Worm (Caenorhabditis elegans): ENCODE measurements around the gene Y48A6C.8.

The Y48A6C.8 gene

ce11 chrIII:11110756-11111155 lies 16.7 kb downstream of the Y48A6C.8 start (continued):
- no peak for TF ChIP-seq ceh-6 (GFP tag; optimal IDR thresholded peaks at IDR 0.05)
- no peak for TF ChIP-seq lin-11 (tag; optimal IDR thresholded peaks at IDR 0.05)
- TF ChIP-seq pha-4 (tag; optimal IDR thresholded peaks at IDR 0.05), result no peak
- no peak for TF ChIP-seq ceh-2 (tag; optimal IDR thresholded peaks at IDR 0.05)
- TF ChIP-seq sox-4 (tag; optimal IDR thresholded peaks at IDR 0.05), result no peak
- TF ChIP-seq ahr-1 (tag; optimal IDR thresholded peaks at IDR 0.05), result no peak
- no peak for TF ChIP-seq unc-3 (GFP tag; conservative IDR thresholded peaks at IDR 0.05)
- TF ChIP-seq unc-3 (tag; optimal IDR thresholded peaks at IDR 0.05), result no peak
- TF ChIP-seq Y22D7AL.16 (tag; optimal IDR thresholded peaks at IDR 0.05), result no peak
- TF ChIP-seq ttx-3 (tag; optimal IDR thresholded peaks at IDR 0.05), result no peak
- no peak for TF ChIP-seq ceh-9 (tag; optimal IDR thresholded peaks at IDR 0.05)
- no peak for TF ChIP-seq ceh-24 (tag; optimal IDR thresholded peaks at IDR 0.05)
- no peak for TF ChIP-seq pag-3 (tag; optimal IDR thresholded peaks at IDR 0.05; ENCODE audit: borderline replicate concordance)
- no peak for TF ChIP-seq pax-1 (tag; optimal IDR thresholded peaks at IDR 0.05)
- no peak for TF ChIP-seq npax-4 (tag; optimal IDR thresholded peaks at IDR 0.05)
- no peak for TF ChIP-seq madf-2 (tag; optimal IDR thresholded peaks at IDR 0.05)
- no peak for TF ChIP-seq hlh-13 (GFP tag; optimal IDR thresholded peaks at IDR 0.05)
- TF ChIP-seq lim-6 (tag; optimal IDR thresholded peaks at IDR 0.05), result no peak
- TF ChIP-seq C38D4.7 (GFP tag; optimal IDR thresholded peaks at IDR 0.05), result no peak
- no peak for TF ChIP-seq ama-1 (optimal IDR thresholded peaks at IDR 0.05)
- TF ChIP-seq eyg-1 (tag; optimal IDR thresholded peaks at IDR 0.05), result no peak
- TF ChIP-seq ceh-30 (tag; optimal IDR thresholded peaks at IDR 0.05), result no peak
- TF ChIP-seq ceh-34 (tag; optimal IDR thresholded peaks at IDR 0.05), result peak; percentile 9
- no peak for TF ChIP-seq mec-3 (tag; optimal IDR thresholded peaks at IDR 0.05; ENCODE audit: borderline replicate concordance)
- no peak for TF ChIP-seq fkh-6 (tag; optimal IDR thresholded peaks at IDR 0.05)
- TF ChIP-seq rnt-1 (tag; optimal IDR thresholded peaks at IDR 0.05), result no peak
- no peak for TF ChIP-seq gmeb-2 (tag; optimal IDR thresholded peaks at IDR 0.05)
- TF ChIP-seq ceh-22 (tag; optimal IDR thresholded peaks at IDR 0.05), result no peak

- no peak for TF ChIP-seq nhr-232 (tag; optimal IDR thresholded peaks at IDR 0.05)
- TF ChIP-seq eyg-1 (tag; optimal IDR thresholded peaks at IDR 0.05), result no peak
- no peak for TF ChIP-seq pat-9 (tag; optimal IDR thresholded peaks at IDR 0.05)
- no peak for TF ChIP-seq ceh-30 (tag; optimal IDR thresholded peaks at IDR 0.05)
- no peak for TF ChIP-seq hlh-13 (GFP tag; optimal IDR thresholded peaks at IDR 0.05)
- TF ChIP-seq hlh-8 (tag; optimal IDR thresholded peaks at IDR 0.05), result no peak
- TF ChIP-seq fkh-10 (GFP tag; optimal IDR thresholded peaks at IDR 0.05), result no peak
- no peak for TF ChIP-seq ceh-31 (tag; optimal IDR thresholded peaks at IDR 0.05)
- TF ChIP-seq sox-4 (tag; optimal IDR thresholded peaks at IDR 0.05), result no peak
- TF ChIP-seq ceh-2 (tag; optimal IDR thresholded peaks at IDR 0.05), result no peak
- TF ChIP-seq che-1 (tag; optimal IDR thresholded peaks at IDR 0.05), result no peak
- TF ChIP-seq ceh-24 (tag; optimal IDR thresholded peaks at IDR 0.05), result no peak
- no peak for TF ChIP-seq elt-4 (tag; optimal IDR thresholded peaks at IDR 0.05)
- TF ChIP-seq K09A11.1 (tag; optimal IDR thresholded peaks at IDR 0.05; ENCODE audit: insufficient read depth), result no peak
- no peak for TF ChIP-seq hlh-6 (tag; optimal IDR thresholded peaks at IDR 0.05)
- TF ChIP-seq madf-2 (tag; optimal IDR thresholded peaks at IDR 0.05), result no peak
- no peak for TF ChIP-seq ama-1 (optimal IDR thresholded peaks at IDR 0.05)
- TF ChIP-seq pros-1 (tag; optimal IDR thresholded peaks at IDR 0.05), result no peak
- TF ChIP-seq ceh-6 (GFP tag; optimal IDR thresholded peaks at IDR 0.05), result no peak
- TF ChIP-seq unc-86 (tag; optimal IDR thresholded peaks at IDR 0.05), result no peak
Measured at ce11 chrIII:11107327-11107726, 20.1 kb downstream of the Y48A6C.8 start.

ce11 chrIII:11101246-11101645 lies 26.2 kb downstream of the Y48A6C.8 start:
- TF ChIP-seq hlh-6 (tag; optimal IDR thresholded peaks at IDR 0.05) (no peak), ahr-1 (tag; optimal IDR thresholded peaks at IDR 0.05) (no peak), ceh-48 (tag; optimal IDR thresholded peaks at IDR 0.05) (no peak), rnt-1 (tag; optimal IDR thresholded peaks at IDR 0.05) (no peak), zip-5 (tag; optimal IDR thresholded peaks at IDR 0.05) (no peak), ceh-14 (tag; optimal IDR thresholded peaks at IDR 0.05) (no peak), lim-6 (tag; optimal IDR thresholded peaks at IDR 0.05) (no peak), ceh-19 (GFP tag; optimal IDR thresholded peaks at IDR 0.05) (no peak), pqm-1 (tag; optimal IDR thresholded peaks at IDR 0.05) (no peak), nhr-232 (tag; optimal IDR thresholded peaks at IDR 0.05) (no peak), hlh-15 (tag; optimal IDR thresholded peaks at IDR 0.05) (no peak), lin-11 (tag; optimal IDR thresholded peaks at IDR 0.05) (no peak), K02D7.2 (tag; optimal IDR thresholded peaks at IDR 0.05) (no peak), ztf-16 (tag; optimal IDR thresholded peaks at IDR 0.05) (no peak), pat-9 (tag; optimal IDR thresholded peaks at IDR 0.05) (no peak)
